Fruit fly (Drosophila melanogaster) whole organism, adult: Measurements from ENCODE around the gene heph.

ENCODE experiments used
- CG11617 ChIP-seq: fragments of 200-800 bp; sonication (Bioruptor generic); optimal IDR thresholded peaks from 2 replicates; lab custom pipeline; 2017; ENCODE audit warnings: mild to moderate bottlenecking, missing biosample characterization, missing genetic modification reagents, missing genetic modification characterization
- CG12768 ChIP-seq: fragments of 200-800 bp; sonication (Bioruptor generic); optimal IDR thresholded peaks from 2 replicates; lab custom pipeline; 2017; ENCODE audit warnings: missing biosample characterization, missing genetic modification characterization, mild to moderate bottlenecking, moderate library complexity, missing genetic modification reagents
- CG14711 ChIP-seq: fragments of 200-800 bp; sonication (Bioruptor generic); optimal IDR thresholded peaks from 2 replicates; lab custom pipeline; 2018; ENCODE audit warnings: missing biosample characterization, mild to moderate bottlenecking, missing genetic modification characterization, moderate library complexity
- CG1620 ChIP-seq: fragments of 200-800 bp; sonication (Bioruptor generic); optimal IDR thresholded peaks from 2 replicates; lab custom pipeline; 2016; ENCODE audit warnings: missing biosample characterization, missing genetic modification characterization
- CG33017 ChIP-seq: fragments of 200-800 bp; sonication (Bioruptor generic); optimal IDR thresholded peaks from 2 replicates; lab custom pipeline; 2018; ENCODE audit warnings: missing biosample characterization, mild to moderate bottlenecking, missing genetic modification characterization, moderate library complexity
- CG5204 ChIP-seq: fragments of 200-800 bp; sonication (Bioruptor generic); optimal IDR thresholded peaks from 2 replicates; lab custom pipeline; 2016; ENCODE audit warnings: missing biosample characterization, missing genetic modification characterization
- CG7045 ChIP-seq: fragments of 200-800 bp; sonication (Bioruptor generic); optimal IDR thresholded peaks from 2 replicates; lab custom pipeline; 2017; ENCODE audit warnings: missing biosample characterization, mild to moderate bottlenecking, missing genetic modification characterization
- CG7101 ChIP-seq: fragments of 200-800 bp; sonication (Bioruptor generic); optimal IDR thresholded peaks from 2 replicates; lab custom pipeline; 2018; ENCODE audit warnings: missing biosample characterization, mild to moderate bottlenecking, missing genetic modification characterization, moderate library complexity
- Clk ChIP-seq: fragments of 200-800 bp; sonication (Bioruptor generic); optimal IDR thresholded peaks from 2 replicates; lab custom pipeline; 2017; ENCODE audit warnings: missing biosample characterization, missing genetic modification characterization
- Crg-1 ChIP-seq: fragments of 200-800 bp; sonication (Bioruptor generic); optimal IDR thresholded peaks from 2 replicates; lab custom pipeline; 2016; ENCODE audit warnings: missing biosample characterization, missing genetic modification characterization
- Hr96 ChIP-seq: fragments of 200-800 bp; sonication (Bioruptor generic); optimal IDR thresholded peaks from 2 replicates; lab custom pipeline; 2016; ENCODE audit warnings: missing biosample characterization, missing genetic modification characterization
- Mnt ChIP-seq: fragments of 200-800 bp; sonication (Bioruptor generic); optimal IDR thresholded peaks from 2 replicates; lab custom pipeline; 2016; ENCODE audit warnings: missing biosample characterization, mild to moderate bottlenecking, missing genetic modification characterization
- bab1 ChIP-seq: fragments of 200-800 bp; sonication (Bioruptor generic); optimal IDR thresholded peaks from 3 replicates; lab custom pipeline; 2019; ENCODE audit warnings: missing biosample characterization, mild to moderate bottlenecking, missing genetic modification characterization, moderate library complexity
- cic ChIP-seq: fragments of 200-800 bp; sonication (Bioruptor generic); optimal IDR thresholded peaks from 2 replicates; lab custom pipeline; 2017; ENCODE audit warnings: missing biosample characterization, mild to moderate bottlenecking, missing genetic modification characterization, moderate library complexity
- cnc ChIP-seq, 2 experiments: fragments of >200 bp; optimal IDR thresholded peaks; 2 replicates each; lab custom pipeline; 2017
- kay ChIP-seq: fragments of 200-800 bp; sonication (Bioruptor generic); peaks from one replicate; lab custom pipeline; 2016; ENCODE audit warnings: missing biosample characterization, missing genetic modification characterization, borderline replicate concordance
- ovo ChIP-seq: fragments of 200-800 bp; sonication (Bioruptor generic); optimal IDR thresholded peaks from 2 replicates; lab custom pipeline; 2016; ENCODE audit warnings: missing biosample characterization, missing genetic modification characterization
- pad ChIP-seq: fragments of 200-800 bp; sonication (Bioruptor generic); optimal IDR thresholded peaks from 3 replicates; lab custom pipeline; 2017; ENCODE audit warnings: missing biosample characterization, missing genetic modification characterization, mild to moderate bottlenecking, moderate library complexity, missing genetic modification reagents
- tj ChIP-seq: fragments of 200-800 bp; sonication (Bioruptor generic); optimal IDR thresholded peaks from 3 replicates; lab custom pipeline; 2017; ENCODE audit warnings: missing biosample characterization, mild to moderate bottlenecking, missing genetic modification characterization, moderate library complexity
- toe ChIP-seq: fragments of 200-800 bp; sonication (Bioruptor generic); optimal IDR thresholded peaks from 2 replicates; lab custom pipeline; 2016; ENCODE audit warnings: missing biosample characterization, missing genetic modification characterization

heph gene

dm6 chr3R:31943720-31944586 lies 71.4 kb downstream of the heph start:
- TF ChIP-seq Mnt (GFP tag; lab: Kevin White, UChicago), result no peak
- no peak for TF ChIP-seq CG12768 (GFP tag; lab: Kevin White, UChicago)
- TF ChIP-seq pad, result peak; percentile 83
- TF ChIP-seq cnc (optimal IDR thresholded peaks at IDR 0.05; lab: Kevin White, UChicago), result no peak
- no peak for TF ChIP-seq bab1 (GFP tag; lab: Kevin White, UChicago)
- no peak for TF ChIP-seq CG11617
- no peak for TF ChIP-seq CG33017 (tag; lab: Kevin White, UChicago)

- TF ChIP-seq CG33017 (tag; lab: Kevin White, UChicago) (no peak), cnc (optimal IDR thresholded peaks at IDR 0.05; lab: Kevin White, UChicago) (no peak), CG11617 (no peak), Hr96 (GFP tag; lab: Kevin White, UChicago) (no peak)
Measured at dm6 chr3R:31941580-31941979, 73.7 kb downstream of the heph start.

dm6 chr3R:31940140-31940539 lies 75.2 kb downstream of the heph start:
- TF ChIP-seq Mnt (GFP tag; lab: Kevin White, UChicago) (no peak), Crg-1 (no peak), CG1620 (no peak), pad (no peak), CG5204 (no peak), ovo (GFP tag; lab: Kevin White, UChicago) (no peak), CG12768 (GFP tag; lab: Kevin White, UChicago) (no peak), toe (no peak)

- no peak for TF ChIP-seq Crg-1
- TF ChIP-seq CG12768 (GFP tag; lab: Kevin White, UChicago), result no peak
- no peak for TF ChIP-seq toe
- TF ChIP-seq kay (GFP tag; lab: Kevin White, UChicago), result no peak
- TF ChIP-seq cnc (optimal IDR thresholded peaks at IDR 0.05; lab: Kevin White, UChicago), result no peak
- TF ChIP-seq CG7045 (GFP tag; lab: Kevin White, UChicago), result no peak
- TF ChIP-seq CG14711, result no peak
Measured at dm6 chr3R:31939619-31940018, 75.7 kb downstream of the heph start.

- peak; percentile 94 for TF ChIP-seq pad
- no peak for TF ChIP-seq CG12768 (GFP tag; lab: Kevin White, UChicago)
Measured at dm6 chr3R:31937874-31938617, 77.3 kb downstream of the heph start.

- TF ChIP-seq cnc (optimal IDR thresholded peaks at IDR 0.05; lab: Kevin White, UChicago) (no peak), pad (peak; percentile 97)
Measured at dm6 chr3R:31937143-31937765, 78.1 kb downstream of the heph start.

- no peak for TF ChIP-seq CG1620
- TF ChIP-seq cic (GFP tag; lab: Kevin White, UChicago), result no peak
- no peak for TF ChIP-seq cnc (optimal IDR thresholded peaks at IDR 0.05; lab: Kevin White, UChicago)
- TF ChIP-seq tj (GFP tag; lab: Kevin White, UChicago), result no peak
- no peak for TF ChIP-seq CG7101 (tag; lab: Kevin White, UChicago)
- TF ChIP-seq ovo (GFP tag; lab: Kevin White, UChicago), result no peak
- no peak for TF ChIP-seq CG11617
- no peak for TF ChIP-seq CG14711
- no peak for TF ChIP-seq Hr96 (GFP tag; lab: Kevin White, UChicago)
Measured at dm6 chr3R:31936003-31936496, 79.3 kb downstream of the heph start.

- TF ChIP-seq CG5204, result no peak
- no peak for TF ChIP-seq kay (GFP tag; lab: Kevin White, UChicago)
- TF ChIP-seq bab1 (GFP tag; lab: Kevin White, UChicago), result no peak
- TF ChIP-seq CG14711, result no peak
- TF ChIP-seq CG7101 (tag; lab: Kevin White, UChicago), result no peak
- no peak for TF ChIP-seq CG7045 (GFP tag; lab: Kevin White, UChicago)
- no peak for TF ChIP-seq Crg-1
- no peak for TF ChIP-seq CG12768 (GFP tag; lab: Kevin White, UChicago)
- no peak for TF ChIP-seq CG1620
- no peak for TF ChIP-seq pad
- TF ChIP-seq Mnt (GFP tag; lab: Kevin White, UChicago), result no peak
- TF ChIP-seq CG11617, result no peak
- no peak for TF ChIP-seq toe
- TF ChIP-seq ovo (GFP tag; lab: Kevin White, UChicago), result no peak
- no peak for TF ChIP-seq Hr96 (GFP tag; lab: Kevin White, UChicago)
- no peak for TF ChIP-seq cnc (optimal IDR thresholded peaks at IDR 0.05; lab: Kevin White, UChicago)
- TF ChIP-seq CG33017 (tag; lab: Kevin White, UChicago), result no peak
- no peak for TF ChIP-seq Clk (GFP tag; lab: Kevin White, UChicago)
- no peak for TF ChIP-seq cic (GFP tag; lab: Kevin White, UChicago)
Measured at dm6 chr3R:31928439-31928838, 86.9 kb downstream of the heph start.
